Worm (Caenorhabditis elegans) whole organism, young adult: ENCODE results near the gene F15B9.10.

Experiments
- B0261.1 ChIP-seq: sonication (generic microtip); optimal IDR thresholded peaks from 2 replicates; lab custom pipeline; 2016; ENCODE audit warnings: mild to moderate bottlenecking, missing genetic modification characterization, moderate library complexity, missing compliant biosample characterization
- C17E4.6 ChIP-seq: fragments of 200-800 bp; sonication (Bioruptor generic); IDR thresholded peaks from 2 replicates; pipeline ENCODE4 v1.3.6; 2022; ENCODE audit warnings: missing genetic modification reagents, missing genetic modification characterization, missing compliant biosample characterization
- D2030.7 ChIP-seq: fragments of 200-800 bp; sonication (Bioruptor generic); IDR thresholded peaks from 2 replicates; pipeline ENCODE4 v1.3.6; 2022; ENCODE audit warnings: missing genetic modification reagents, missing genetic modification characterization, missing compliant biosample characterization
- F52B5.7 ChIP-seq: sonication (generic microtip); optimal IDR thresholded peaks from 2 replicates; lab custom pipeline; 2016; ENCODE audit warnings: mild to moderate bottlenecking, missing genetic modification characterization, missing compliant biosample characterization
- F57A8.1 ChIP-seq: fragments of 200-800 bp; sonication (Bioruptor generic); optimal IDR thresholded peaks from 2 replicates; lab custom pipeline; 2018; ENCODE audit warnings: mild to moderate bottlenecking, missing genetic modification characterization, moderate library complexity, missing compliant biosample characterization
- K11D2.4 ChIP-seq: fragments of 200-800 bp; sonication (Bioruptor generic); IDR thresholded peaks from 2 replicates; pipeline ENCODE4 v1.3.6; 2022; ENCODE audit warnings: missing genetic modification reagents, missing genetic modification characterization, missing compliant biosample characterization
- T26A5.8 ChIP-seq: sonication (generic microtip); optimal IDR thresholded peaks from 2 replicates; lab custom pipeline; 2016; ENCODE audit warnings: missing genetic modification characterization, missing compliant biosample characterization
- Y53G8AR.9 ChIP-seq: fragments of 200-800 bp; sonication (Bioruptor generic); conservative IDR thresholded peaks from 2 replicates; pipeline ENCODE4 v1.3.6; 2022; ENCODE audit warnings: missing genetic modification reagents, missing genetic modification characterization, missing compliant biosample characterization
- Y95B8A.8 ChIP-seq: fragments of 200-800 bp; sonication (Bioruptor generic); IDR thresholded peaks from 2 replicates; pipeline ENCODE4 v1.3.6; 2022; ENCODE audit warnings: missing genetic modification reagents, missing genetic modification characterization, missing compliant biosample characterization
- ZK185.1 ChIP-seq: sonication (generic microtip); optimal IDR thresholded peaks from 2 replicates; lab custom pipeline; 2016; ENCODE audit warnings: mild to moderate bottlenecking, missing genetic modification characterization, missing compliant biosample characterization; ENCODE audit not compliant: poor library complexity, severe bottlenecking
- atf-7 ChIP-seq: sonication (generic microtip); optimal IDR thresholded peaks from 2 replicates; lab custom pipeline; 2017; ENCODE audit warnings: mild to moderate bottlenecking, missing genetic modification characterization, missing compliant biosample characterization
- attf-5 ChIP-seq: fragments of 200-800 bp; sonication (Bioruptor generic); optimal IDR thresholded peaks from 2 replicates; lab custom pipeline; 2018; ENCODE audit warnings: mild to moderate bottlenecking, missing genetic modification characterization, missing compliant biosample characterization
- cebp-1 ChIP-seq, 2 experiments: fragments of 200-800 bp in 1 of 2; sonication (Bioruptor generic) in 1 of 2; sonication (generic microtip) in 1 of 2; IDR thresholded peaks in 1 of 2; optimal IDR thresholded peaks in 1 of 2; 2 replicates each; pipeline versions ENCODE4 v1.3.6 to Lab custom; 2017 to 2022; ENCODE audit warnings: missing compliant biosample characterization in 2 of 2, missing genetic modification characterization in 2 of 2, mild to moderate bottlenecking in 1 of 2, missing genetic modification reagents in 1 of 2, moderate library complexity in 1 of 2
- ceh-91 ChIP-seq: fragments of 200-800 bp; sonication (Bioruptor generic); IDR thresholded peaks from 2 replicates; pipeline ENCODE4 v1.3.6; 2022; ENCODE audit warnings: missing genetic modification reagents, missing genetic modification characterization, missing compliant biosample characterization
- chd-7 ChIP-seq: sonication (generic microtip); optimal IDR thresholded peaks from 2 replicates; lab custom pipeline; 2016; ENCODE audit warnings: mild to moderate bottlenecking, missing genetic modification characterization, moderate library complexity, missing compliant biosample characterization
- dox-1 ChIP-seq: fragments of 200-800 bp; sonication (Bioruptor generic); IDR thresholded peaks from 2 replicates; pipeline ENCODE4 v1.3.6; 2022; ENCODE audit warnings: missing genetic modification reagents, missing genetic modification characterization, missing compliant biosample characterization
- egl-44 ChIP-seq: fragments of 200-800 bp; sonication (Bioruptor generic); IDR thresholded peaks from 2 replicates; pipeline ENCODE4 v1.3.6; 2022; ENCODE audit warnings: missing genetic modification reagents, missing genetic modification characterization, missing compliant biosample characterization
- ets-4 ChIP-seq: fragments of 200-800 bp; sonication (Bioruptor generic); optimal IDR thresholded peaks from 2 replicates; lab custom pipeline; 2018; ENCODE audit warnings: mild to moderate bottlenecking, missing genetic modification characterization, missing compliant biosample characterization
- hmg-1.2 ChIP-seq: fragments of 200-800 bp; sonication (Bioruptor generic); IDR thresholded peaks from 2 replicates; pipeline ENCODE4 v1.3.6; 2022; ENCODE audit warnings: missing genetic modification reagents, missing genetic modification characterization, missing compliant biosample characterization
- lag-1 ChIP-seq: fragments of 200-800 bp; sonication (Bioruptor generic); IDR thresholded peaks from 2 replicates; pipeline ENCODE4 v1.3.6; 2022; ENCODE audit warnings: missing genetic modification reagents, missing genetic modification characterization, missing compliant biosample characterization
- let-607 ChIP-seq, 2 experiments: fragments of 200-800 bp in 1 of 2; sonication (Bioruptor generic) in 1 of 2; sonication (generic microtip) in 1 of 2; optimal IDR thresholded peaks; 2 replicates each; lab custom pipeline; 2016 to 2018; ENCODE audit warnings: mild to moderate bottlenecking in 2 of 2, missing compliant biosample characterization in 2 of 2, missing genetic modification characterization in 2 of 2, moderate library complexity in 2 of 2, missing genotype in 1 of 2
- lin-35 ChIP-seq, 3 experiments: fragments of 150-350 bp in 2 of 3; sonication (generic microtip) in 1 of 3; optimal IDR thresholded peaks; 2 replicates each; lab custom pipeline; 2014 to 2018; ENCODE audit warnings: missing biosample characterization in 3 of 3, missing genetic modification characterization in 3 of 3, missing genetic modification reagents in 3 of 3
- lin-40 ChIP-seq: sonication (generic microtip); optimal IDR thresholded peaks from 2 replicates; lab custom pipeline; 2016; ENCODE audit warnings: missing genetic modification characterization, mild to moderate bottlenecking, missing compliant biosample characterization, missing genotype, missing genetic modification reagents
- lsl-1 ChIP-seq: fragments of 200-800 bp; sonication (Bioruptor generic); optimal IDR thresholded peaks from 2 replicates; lab custom pipeline; 2018; ENCODE audit warnings: mild to moderate bottlenecking, missing genetic modification characterization, moderate library complexity, missing compliant biosample characterization
- madf-10 ChIP-seq: sonication (generic microtip); optimal IDR thresholded peaks from 2 replicates; lab custom pipeline; 2016; ENCODE audit warnings: mild to moderate bottlenecking, missing genetic modification characterization, missing compliant biosample characterization
- madf-6 ChIP-seq: fragments of 200-800 bp; sonication (Bioruptor generic); IDR thresholded peaks from 2 replicates; pipeline ENCODE4 v1.3.6; 2022; ENCODE audit warnings: missing genetic modification reagents, missing genetic modification characterization, missing compliant biosample characterization
- mcd-1 ChIP-seq: fragments of 200-800 bp; sonication (Bioruptor generic); IDR thresholded peaks from 2 replicates; pipeline ENCODE4 v1.3.6; 2022; ENCODE audit warnings: missing genetic modification reagents, missing genetic modification characterization, missing compliant biosample characterization
- mes-4 ChIP-seq: sonication (generic microtip); optimal IDR thresholded peaks from 2 replicates; lab custom pipeline; 2016; ENCODE audit warnings: missing genotype, missing genetic modification characterization, missing compliant biosample characterization
- nfyb-1 ChIP-seq: fragments of 200-800 bp; sonication (Bioruptor generic); IDR thresholded peaks from 2 replicates; pipeline ENCODE4 v1.3.6; 2022; ENCODE audit warnings: missing genetic modification reagents, missing genetic modification characterization, missing compliant biosample characterization
- nhr-80 ChIP-seq: sonication (generic microtip); optimal IDR thresholded peaks from 2 replicates; lab custom pipeline; 2016; ENCODE audit warnings: missing genetic modification characterization, missing compliant biosample characterization
- nhr-90 ChIP-seq: sonication (generic microtip); optimal IDR thresholded peaks from 2 replicates; lab custom pipeline; 2016; ENCODE audit warnings: missing genotype, mild to moderate bottlenecking, missing genetic modification characterization, missing compliant biosample characterization
- pbrm-1 ChIP-seq: fragments of 200-800 bp; sonication (Bioruptor generic); IDR thresholded peaks from 2 replicates; pipeline ENCODE4 v1.3.6; 2022; ENCODE audit warnings: missing genetic modification reagents, missing genetic modification characterization, missing compliant biosample characterization
- pha-4 ChIP-seq: fragments of 150-350 bp; sonication (generic microtip); optimal IDR thresholded peaks from 2 replicates; lab custom pipeline; 2014; ENCODE audit warnings: missing biosample characterization, missing genetic modification reagents, missing genetic modification characterization
- rcor-1 ChIP-seq: fragments of 200-800 bp; sonication (Bioruptor generic); IDR thresholded peaks from 2 replicates; pipeline ENCODE4 v1.3.6; 2022; ENCODE audit warnings: missing genetic modification reagents, missing genetic modification characterization, missing compliant biosample characterization
- sea-2 ChIP-seq: fragments of 200-800 bp; sonication (Bioruptor generic); IDR thresholded peaks from 2 replicates; pipeline ENCODE4 v1.3.6; 2022; ENCODE audit warnings: missing genetic modification characterization, missing compliant biosample characterization
- snpc-4 ChIP-seq, 5 experiments: fragments of 150-350 bp in 1 of 5; sonication (generic microtip) in 4 of 5; optimal IDR thresholded peaks; 2 replicates each; lab custom pipeline; 2014 to 2018; ENCODE audit warnings: missing genetic modification characterization in 5 of 5, missing biosample characterization in 3 of 5, antibody characterized with exemption in 2 of 5, mild to moderate bottlenecking in 2 of 5, missing compliant biosample characterization in 2 of 5, missing genotype in 2 of 5, moderate library complexity in 2 of 5, missing genetic modification reagents in 1 of 5
- tbp1 ChIP-seq: fragments of 200-800 bp; sonication (Bioruptor generic); optimal IDR thresholded peaks from 2 replicates; lab custom pipeline; 2018; ENCODE audit warnings: mild to moderate bottlenecking, missing genetic modification characterization, missing compliant biosample characterization
- tlf-1 ChIP-seq: fragments of 200-800 bp; sonication (Bioruptor generic); optimal IDR thresholded peaks from 2 replicates; lab custom pipeline; 2018; ENCODE audit warnings: mild to moderate bottlenecking, missing genetic modification characterization, missing compliant biosample characterization
- unc-62 ChIP-seq: fragments of 150-350 bp; optimal IDR thresholded peaks from 2 replicates; lab custom pipeline; 2014; ENCODE audit warnings: missing biosample characterization, missing genetic modification reagents, missing genetic modification characterization
- ztf-22 ChIP-seq: fragments of 200-800 bp; sonication (Bioruptor generic); optimal IDR thresholded peaks from 2 replicates; lab custom pipeline; 2018; ENCODE audit warnings: mild to moderate bottlenecking, missing genetic modification characterization, moderate library complexity, missing compliant biosample characterization
- ztf-25 ChIP-seq: fragments of 200-800 bp; sonication (Bioruptor generic); IDR thresholded peaks from 2 replicates; pipeline ENCODE4 v1.3.6; 2022; ENCODE audit warnings: missing genetic modification reagents, missing genetic modification characterization, missing compliant biosample characterization
- ztf-3 ChIP-seq: fragments of 200-800 bp; sonication (Bioruptor generic); optimal IDR thresholded peaks from 2 replicates; lab custom pipeline; 2018; ENCODE audit warnings: mild to moderate bottlenecking, missing genetic modification characterization, missing compliant biosample characterization

F15B9.10 gene

DNA sequence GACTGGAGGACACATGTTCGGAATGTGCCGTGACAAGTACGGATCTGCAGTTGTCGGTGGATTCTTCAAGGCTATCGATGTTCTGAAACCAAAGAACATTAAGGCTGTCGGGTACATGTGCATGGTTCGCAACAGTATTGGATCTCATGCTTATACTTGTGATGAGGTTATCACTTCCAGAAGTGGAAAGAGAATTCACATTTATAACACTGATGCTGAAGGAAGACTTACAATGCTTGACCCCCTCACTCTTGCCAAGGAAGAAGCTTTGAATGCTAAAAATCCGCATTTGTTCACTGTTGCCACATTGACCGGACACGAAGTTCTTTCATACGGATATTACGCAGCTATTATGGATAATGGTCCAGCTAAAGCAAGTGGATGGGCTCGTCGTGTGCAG is 36.3 kb upstream of the F15B9.10 start:
- no peak for TF ChIP-seq ztf-3 (GFP tag; lab: Kevin White, UChicago)

ce11 chrV:13043832-13044521 is 35.3 kb upstream of the F15B9.10 start:
- TF ChIP-seq hmg-1.2 (no peak), pbrm-1 (GFP tag; lab: Robert Waterston, UW) (0 out of 2 replicates have a peak, but pooled peaks have one; percentile 5), nhr-80 (peak; percentile 31), pha-4 (no peak), attf-5 (GFP tag; lab: Kevin White, UChicago) (no peak), lin-35 (GFP tag; optimal IDR thresholded peaks at IDR 0.05; lab: Kevin White, UChicago) (no peak), lin-40 (tag; lab: Kevin White, UChicago) (no peak), sea-2 (GFP tag; lab: Robert Waterston, UW) (no peak), rcor-1 (GFP tag; lab: Robert Waterston, UW) (no peak), F57A8.1 (GFP tag; lab: Kevin White, UChicago) (no peak), atf-7 (tag; lab: Kevin White, UChicago) (peak; percentile 34), F52B5.7 (tag; lab: Kevin White, UChicago) (no peak), ztf-25 (no peak), ets-4 (peak; percentile 51), Y53G8AR.9 (GFP tag; lab: Robert Waterston, UW) (no peak), madf-6 (no peak), ceh-91 (GFP tag; lab: Robert Waterston, UW) (no peak)

DNA sequence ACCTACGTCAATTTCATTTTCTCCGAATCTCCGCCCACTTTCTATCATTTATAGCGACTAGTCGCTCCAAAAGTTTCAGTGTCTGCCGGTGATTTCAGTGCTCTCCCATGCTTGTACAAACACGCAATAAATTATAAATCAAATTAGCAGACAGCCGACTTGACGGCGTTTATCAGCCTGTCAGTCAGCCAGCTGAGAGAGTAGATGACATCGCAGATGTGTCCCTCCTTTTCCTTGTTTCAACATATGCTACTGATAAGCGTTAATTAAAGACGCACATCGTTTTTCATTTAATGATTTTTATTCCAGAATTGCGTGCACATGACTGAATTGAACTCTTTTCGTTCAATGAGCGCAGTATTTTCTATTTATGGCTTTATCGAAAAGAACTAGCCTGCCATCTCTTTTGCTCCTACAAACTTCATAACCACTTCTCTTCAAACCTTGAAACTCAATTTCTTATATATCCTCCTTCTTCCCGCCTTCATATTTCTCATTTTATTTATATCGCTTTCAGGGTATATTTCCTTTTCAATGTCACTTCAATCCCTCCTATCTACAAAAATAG is 34.6 kb upstream of the F15B9.10 start, which contains the start of gene lap-2:
lap-2 (plus strand) TSS at position 518 of the 568 bp plus-strand sequence.
- TF ChIP-seq nhr-90 (tag; lab: Kevin White, UChicago) (peak; percentile 46), sea-2 (GFP tag; lab: Robert Waterston, UW) (no peak), cebp-1 (GFP tag; IDR thresholded peaks at IDR 0.05; lab: Robert Waterston, UW) (peak; percentile 51; the same call in 1 of the 2 replicates), cebp-1 (tag; optimal IDR thresholded peaks at IDR 0.05; lab: Kevin White, UChicago) (peak; percentile 67), chd-7 (tag; lab: Kevin White, UChicago) (peak; percentile 51), nfyb-1 (GFP tag; lab: Robert Waterston, UW) (peak; percentile 62; the same call in 1 of the 2 replicates), D2030.7 (GFP tag; lab: Robert Waterston, UW) (no peak), tbp1 (GFP tag; lab: Kevin White, UChicago) (no peak), let-607 (tag; optimal IDR thresholded peaks at IDR 0.05; lab: Kevin White, UChicago) (peak; percentile 48 to 52), Y95B8A.8 (GFP tag; lab: Robert Waterston, UW) (0 out of 2 replicates have a peak, but pooled peaks have one; percentile 29), lag-1 (GFP tag; lab: Robert Waterston, UW) (no peak), lin-40 (tag; lab: Kevin White, UChicago) (peak; percentile 5), mes-4 (tag; lab: Kevin White, UChicago) (no peak), dox-1 (peak; percentile 52), ZK185.1 (tag; lab: Kevin White, UChicago) (peak; percentile 46), egl-44 (GFP tag; lab: Robert Waterston, UW) (peak; percentile 53; the same call in 1 of the 2 replicates), lsl-1 (peak; percentile 16), atf-7 (tag; lab: Kevin White, UChicago) (peak; percentile 72), madf-10 (peak; percentile 16), nhr-80 (peak; percentile 82), K11D2.4 (0 out of 2 replicates have a peak, but pooled peaks have one; percentile 33), ets-4 (peak; percentile 64), snpc-4 (GFP tag; optimal IDR thresholded peaks at IDR 0.05; lab: Kevin White, UChicago) (no peak), snpc-4 (tag; optimal IDR thresholded peaks at IDR 0.05; lab: Kevin White, UChicago) (peak in 1 of 4 experiments; percentile 26), unc-62 (GFP tag; lab: Kevin White, UChicago) (peak; percentile 90), B0261.1 (tag; lab: Kevin White, UChicago) (no peak), T26A5.8 (tag; lab: Kevin White, UChicago) (no peak), tlf-1 (GFP tag; lab: Kevin White, UChicago) (peak; percentile 42), C17E4.6 (no peak), ztf-22 (GFP tag; lab: Kevin White, UChicago) (peak; percentile 33), mcd-1 (GFP tag; lab: Robert Waterston, UW) (0 out of 2 replicates have a peak, but pooled peaks have one; percentile 26)
